Worm (Caenorhabditis elegans): Measurements from ENCODE around the gene C18B12.4.

DNA sequence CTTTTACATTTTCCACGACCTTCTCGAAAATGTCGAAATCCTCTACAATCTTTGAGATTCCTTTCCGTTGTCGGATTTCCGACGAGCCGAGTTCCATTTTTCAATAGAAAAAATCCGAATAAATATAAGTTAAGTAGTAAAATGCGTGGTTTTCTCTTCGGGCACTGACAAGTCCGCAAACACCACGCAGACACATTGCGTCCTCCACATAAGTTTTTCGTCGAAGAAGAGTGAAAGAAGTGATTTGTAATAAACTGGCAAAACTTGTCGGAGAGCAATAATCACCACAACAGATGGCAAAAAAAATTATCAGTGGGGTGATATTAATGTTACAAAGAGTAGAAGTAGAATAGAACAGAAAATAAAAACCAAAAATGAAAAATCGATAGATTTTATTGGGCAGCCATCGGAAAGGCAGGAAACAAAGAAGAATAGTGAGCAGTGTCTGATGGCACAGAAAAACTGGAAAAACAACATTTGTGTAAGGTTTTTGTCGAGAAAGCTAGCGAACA lies 33.5 kb downstream of the C18B12.4 start, which contains the start of gene ergi-2:
- no peak for TF ChIP-seq hmbx-1 (tag; optimal IDR thresholded peaks at IDR 0.05)
- TF ChIP-seq F13C5.2 (tag; optimal IDR thresholded peaks at IDR 0.05) = no peak
- TF ChIP-seq aly-1 (tag; optimal IDR thresholded peaks at IDR 0.05) = no peak
- TF ChIP-seq ama-1 (optimal IDR thresholded peaks at IDR 0.05) = no peak
- no peak for TF ChIP-seq hmg-4 (GFP tag; optimal IDR thresholded peaks at IDR 0.05)
- TF ChIP-seq flt-1 (GFP tag; IDR thresholded peaks at IDR 0.05) = no peak
- TF ChIP-seq scrt-1 (GFP tag; IDR thresholded peaks at IDR 0.05) = no peak
- no peak for TF ChIP-seq ceh-13 (GFP tag; optimal IDR thresholded peaks at IDR 0.05)
- TF ChIP-seq ceh-36 (tag; optimal IDR thresholded peaks at IDR 0.05) = no peak
- TF ChIP-seq hnd-1 (tag; optimal IDR thresholded peaks at IDR 0.05) = no peak
- no peak for TF ChIP-seq sea-1 (GFP tag; conservative IDR thresholded peaks at IDR 0.05)
- no peak for TF ChIP-seq pes-1 (GFP tag; IDR thresholded peaks at IDR 0.05)
- no peak for TF ChIP-seq B0310.2 (tag; optimal IDR thresholded peaks at IDR 0.05)
- no peak for TF ChIP-seq tra-4 (tag; optimal IDR thresholded peaks at IDR 0.05)

Measured in whole organism, early embryonic.